Fruit fly (Drosophila melanogaster) S2 (cell line): ENCODE data around the gene CG15282.
"Not testable (repeated sequence)": the region's sequence is repeated elsewhere in the genome, so short reads cannot be mapped to it uniquely, and the experiment has no call there.

Source experiments
- CG8478 ChIP-seq: fragments of >200 bp; optimal IDR thresholded peaks from 2 replicates; lab custom pipeline; 2018
- CTCF ChIP-seq, 2 experiments: fragments of >200 bp; optimal IDR thresholded peaks; 2 replicates each; lab custom pipeline; 2018

CG15282 gene

DNA sequence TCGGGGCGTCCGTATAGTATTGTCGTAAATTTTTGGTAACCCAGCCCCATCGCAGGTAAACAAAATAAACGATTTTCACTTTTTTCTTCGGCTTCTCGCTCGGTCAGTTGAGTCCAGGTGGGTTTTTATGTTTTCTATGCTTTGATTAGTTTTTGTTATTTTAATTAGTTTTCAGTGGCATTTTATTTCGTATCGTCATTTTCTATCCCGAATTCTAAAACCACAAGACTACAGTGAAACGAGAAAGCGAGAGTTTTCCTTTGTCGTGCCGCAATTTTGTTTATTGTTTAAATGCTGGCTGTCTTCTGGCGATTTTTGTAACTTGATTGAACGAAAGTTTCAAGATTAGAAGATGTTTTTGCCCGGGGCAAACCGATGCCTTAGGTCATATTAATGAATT is 24.9 kb upstream of the CG15282 start:
- TF ChIP-seq CTCF (optimal IDR thresholded peaks at IDR 0.05; lab: Kevin White, UChicago): no peak
- TF ChIP-seq CG8478: no peak

- TF ChIP-seq CTCF (optimal IDR thresholded peaks at IDR 0.05; lab: Kevin White, UChicago) (no peak), CG8478 (no peak)
Measured at dm6 chr2L:14688274-14688840, 23.9 kb upstream of the CG15282 start.

DNA sequence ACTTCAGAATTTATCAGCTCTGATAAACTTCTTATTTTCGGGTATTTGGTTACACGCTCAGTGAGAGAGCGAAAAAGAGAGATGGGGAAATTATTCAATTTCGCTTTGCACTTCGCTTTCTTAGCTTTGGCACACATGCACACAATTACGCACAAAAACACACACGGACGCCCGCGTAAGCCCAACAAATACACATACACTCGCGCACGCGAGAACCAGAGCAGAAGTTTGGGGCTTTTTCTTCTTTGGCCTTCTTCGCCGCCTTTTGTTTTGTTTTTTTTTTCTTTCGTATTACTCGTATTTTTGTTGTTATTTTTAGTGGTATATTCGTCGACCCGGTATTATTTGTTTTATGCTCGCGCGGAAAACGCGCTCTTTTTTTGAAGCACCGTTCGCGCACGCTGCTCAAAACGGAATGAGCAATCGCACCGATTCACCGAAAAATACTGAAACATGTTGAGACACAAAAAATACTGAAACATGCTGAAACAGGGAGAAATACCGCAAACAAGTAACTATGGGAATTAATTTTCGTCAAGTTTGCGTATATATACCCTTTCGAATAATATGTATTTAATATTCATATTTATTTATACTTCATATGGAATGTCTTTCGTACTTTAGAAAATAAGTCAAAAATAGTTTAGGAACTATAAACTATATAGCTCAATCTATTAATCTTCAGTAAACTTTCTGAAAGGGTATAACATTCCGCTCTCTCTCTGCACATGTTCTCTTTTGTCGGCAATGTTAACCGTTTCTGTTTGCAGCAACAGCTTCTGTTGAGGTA is 23.2 kb upstream of the CG15282 start, which contains the start of gene osp:
Gene osp, minus strand, starts transcription at position 419 of the 790 bp plus-strand sequence.
- TF ChIP-seq CTCF (optimal IDR thresholded peaks at IDR 0.05; lab: Kevin White, UChicago): no peak
- no peak for TF ChIP-seq CG8478

dm6 chr2L:14690285-14690684 is 22.0 kb upstream of the CG15282 start:
- no peak for TF ChIP-seq CTCF (optimal IDR thresholded peaks at IDR 0.05; lab: Kevin White, UChicago)
- no peak for TF ChIP-seq CG8478

DNA sequence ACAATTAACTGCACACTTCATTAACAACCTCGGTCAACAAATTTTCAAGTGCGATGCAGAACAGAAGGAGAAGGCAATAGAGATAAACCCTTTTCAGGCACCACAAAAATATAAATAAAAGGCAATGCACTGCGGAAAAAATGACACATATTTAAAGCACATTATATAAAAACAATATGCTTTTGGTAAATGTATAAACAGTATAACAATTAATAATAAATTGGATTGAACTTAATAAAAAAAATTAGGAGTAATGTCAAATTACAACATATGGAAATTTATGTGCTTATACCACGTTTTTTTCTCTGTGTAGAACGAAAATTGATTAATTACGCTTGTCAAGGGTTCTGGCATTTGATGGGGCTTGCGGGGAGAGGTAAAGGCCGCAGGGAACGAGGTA is 21.5 kb upstream of the CG15282 start:
- TF ChIP-seq CTCF (optimal IDR thresholded peaks at IDR 0.05; lab: Kevin White, UChicago) (no peak), CG8478 (no peak)

dm6 chr2L:14693620-14694019 is 18.7 kb upstream of the CG15282 start:
- TF ChIP-seq CTCF (optimal IDR thresholded peaks at IDR 0.05; lab: Kevin White, UChicago): no peak
- TF ChIP-seq CG8478: no peak

dm6 chr2L:14697938-14698337 is 14.3 kb upstream of the CG15282 start:
- TF ChIP-seq CG8478 (no peak), CTCF (optimal IDR thresholded peaks at IDR 0.05; lab: Kevin White, UChicago) (no peak)

DNA sequence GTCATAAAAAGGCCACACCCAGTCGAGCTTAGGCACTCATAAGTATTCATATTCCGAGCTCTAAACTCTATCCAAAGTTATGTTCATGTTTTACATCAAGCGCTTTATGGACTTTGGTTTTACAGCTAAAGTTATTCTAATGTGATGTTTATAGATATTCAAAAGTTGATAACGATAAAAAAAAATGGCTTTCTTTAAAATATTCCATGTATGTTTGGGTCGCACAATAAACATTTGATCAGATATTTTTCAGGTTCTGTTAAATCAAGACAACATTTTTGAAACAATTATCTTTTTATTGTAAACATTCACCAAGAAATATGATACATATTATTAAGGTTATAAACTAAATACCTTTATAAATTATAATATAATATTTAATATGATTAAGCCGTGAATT is 13.3 kb upstream of the CG15282 start:
- no peak for TF ChIP-seq CTCF (optimal IDR thresholded peaks at IDR 0.05; lab: Kevin White, UChicago)
- no peak for TF ChIP-seq CG8478

dm6 chr2L:14699501-14700077 is 12.7 kb upstream of the CG15282 start:
- TF ChIP-seq CTCF (optimal IDR thresholded peaks at IDR 0.05; lab: Kevin White, UChicago) (no peak), CG8478 (no peak)

dm6 chr2L:14701495-14701894 is 10.8 kb upstream of the CG15282 start:
- TF ChIP-seq CTCF (optimal IDR thresholded peaks at IDR 0.05; lab: Kevin White, UChicago) (no peak), CG8478 (no peak)

- TF ChIP-seq CTCF (optimal IDR thresholded peaks at IDR 0.05; lab: Kevin White, UChicago) (peak; percentile 98 to 99), CG8478 (no peak)
Measured at dm6 chr2L:14706194-14706593, 6.1 kb upstream of the CG15282 start.

DNA sequence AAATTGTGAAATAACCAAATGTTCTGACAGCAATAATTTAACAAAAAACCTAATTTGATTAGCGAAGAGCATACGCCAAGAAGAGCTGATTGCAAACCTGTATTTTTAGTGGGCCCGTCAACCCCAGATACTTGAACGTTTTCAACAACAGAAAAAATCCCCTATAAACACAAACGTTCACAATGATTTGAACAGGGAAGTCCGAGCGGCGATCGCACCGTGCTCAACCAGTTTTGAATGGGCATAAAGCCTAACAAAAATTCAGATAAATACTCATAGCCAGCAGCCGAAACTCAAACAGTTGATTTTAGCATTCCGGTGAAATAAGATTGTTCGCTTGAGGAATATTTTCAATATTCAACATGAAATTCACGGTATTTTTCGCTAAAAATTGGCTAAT is 1.2 kb downstream of the CG15282 start, which contains the start of gene CG34165:
Gene CG34165, plus strand, starts transcription at position 284 of the 400 bp plus-strand sequence.
- no peak for TF ChIP-seq CTCF (optimal IDR thresholded peaks at IDR 0.05; lab: Kevin White, UChicago)
- no peak for TF ChIP-seq CG8478

DNA sequence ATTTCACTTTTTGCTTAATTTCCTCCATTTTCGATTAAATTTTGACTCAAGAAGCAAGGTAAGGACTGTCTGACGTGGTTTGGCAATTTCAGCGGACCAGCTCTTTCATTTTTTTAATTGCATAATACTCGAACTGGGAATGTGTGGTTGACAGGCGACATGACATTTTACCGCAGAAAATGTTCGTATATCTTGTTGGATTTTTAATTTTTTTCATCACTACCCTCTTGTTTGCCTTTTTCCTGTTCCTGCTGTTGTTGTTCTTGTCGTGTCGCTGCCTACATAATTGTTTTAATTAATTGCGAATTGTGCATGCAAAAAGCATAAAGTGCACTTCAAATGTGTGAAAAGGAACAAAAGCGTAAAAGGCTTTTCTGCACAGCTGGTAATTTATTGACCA is 17.8 kb downstream of the CG15282 start, which contains the start of gene CG42685:
Gene CG42685, minus strand, starts transcription at position 101 of the 400 bp plus-strand sequence.
- no peak for TF ChIP-seq CG8478
- TF ChIP-seq CTCF (optimal IDR thresholded peaks at IDR 0.05; lab: Kevin White, UChicago): no peak

DNA sequence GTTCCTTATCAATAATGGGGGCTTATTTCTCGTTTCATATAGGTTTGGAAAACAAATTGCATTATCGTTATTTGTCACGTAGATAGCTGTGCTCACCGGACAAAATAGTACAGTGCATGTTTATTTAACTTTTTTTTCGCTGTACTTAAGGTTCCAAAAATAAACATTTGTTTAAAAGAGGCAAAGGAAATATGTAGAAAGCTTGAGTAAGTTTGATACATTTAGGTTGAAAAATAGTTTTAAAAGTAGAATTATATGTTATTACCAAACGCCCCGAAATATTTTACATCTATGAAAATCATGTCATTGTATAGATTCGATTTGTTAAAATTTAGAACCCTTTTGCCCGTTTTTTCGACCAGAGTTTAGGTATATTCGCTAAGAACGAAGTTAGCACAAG is 23.3 kb downstream of the CG15282 start, which contains the start of gene CG31835:
Gene CG31835, plus strand, starts transcription at position 301 of the 400 bp plus-strand sequence.
- TF ChIP-seq CTCF (optimal IDR thresholded peaks at IDR 0.05; lab: Kevin White, UChicago); CG8478: not testable (repeated sequence)

- TF ChIP-seq CTCF (optimal IDR thresholded peaks at IDR 0.05; lab: Kevin White, UChicago); CG8478: not testable (repeated sequence)
Measured at dm6 chr2L:14737669-14738068, 25.4 kb downstream of the CG15282 start, which contains the start of gene CG31775. TSS of gene CG31775 (minus strand) at chr2L:14737769.

DNA sequence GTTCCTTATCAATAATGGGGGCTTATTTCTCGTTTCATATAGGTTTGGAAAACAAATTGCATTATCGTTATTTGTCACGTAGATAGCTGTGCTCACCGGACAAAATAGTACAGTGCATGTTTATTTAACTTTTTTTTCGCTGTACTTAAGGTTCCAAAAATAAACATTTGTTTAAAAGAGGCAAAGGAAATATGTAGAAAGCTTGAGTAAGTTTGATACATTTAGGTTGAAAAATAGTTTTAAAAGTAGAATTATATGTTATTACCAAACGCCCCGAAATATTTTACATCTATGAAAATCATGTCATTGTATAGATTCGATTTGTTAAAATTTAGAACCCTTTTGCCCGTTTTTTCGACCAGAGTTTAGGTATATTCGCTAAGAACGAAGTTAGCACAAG is 27.3 kb downstream of the CG15282 start, which contains the start of gene CG42585:
Gene CG42585, plus strand, starts transcription at position 301 of the 400 bp plus-strand sequence.
- TF ChIP-seq CG8478; CTCF (optimal IDR thresholded peaks at IDR 0.05; lab: Kevin White, UChicago): not testable (repeated sequence)
